Fruit fly (Drosophila melanogaster) whole organism, prepupa: ENCODE measurements around the gene Nepl12.

Experiments used
- Blimp-1 ChIP-seq: fragments of 200-800 bp; sonication (Bioruptor generic); optimal IDR thresholded peaks from 3 replicates; lab custom pipeline; 2017; ENCODE audit warnings: missing biosample characterization, missing genetic modification characterization, mild to moderate bottlenecking, moderate library complexity, missing genetic modification reagents
- CG10631 ChIP-seq: fragments of 200-800 bp; sonication (Bioruptor generic); optimal IDR thresholded peaks from 2 replicates; lab custom pipeline; 2016; ENCODE audit warnings: missing biosample characterization, missing genetic modification characterization
- CG10669 ChIP-seq: fragments of 200-800 bp; sonication (Bioruptor generic); optimal IDR thresholded peaks from 3 replicates; lab custom pipeline; 2018; ENCODE audit warnings: missing biosample characterization, mild to moderate bottlenecking, missing genetic modification characterization, moderate library complexity
- CG11294 ChIP-seq: fragments of 200-800 bp; sonication (Bioruptor generic); IDR thresholded peaks from 2 replicates; pipeline ENCODE4 v1.3.6; 2022; ENCODE audit warnings: missing biosample characterization, missing genetic modification characterization
- CG11902 ChIP-seq: fragments of 200-800 bp; sonication (Bioruptor generic); optimal IDR thresholded peaks from 3 replicates; lab custom pipeline; 2016; ENCODE audit warnings: missing biosample characterization, missing genetic modification characterization
- CG1621 ChIP-seq: fragments of 200-800 bp; sonication (Bioruptor generic); optimal IDR thresholded peaks from 3 replicates; lab custom pipeline; 2018; ENCODE audit warnings: missing biosample characterization, mild to moderate bottlenecking, missing genetic modification characterization
- CG31627 ChIP-seq: fragments of 200-800 bp; sonication (Bioruptor generic); optimal IDR thresholded peaks from 3 replicates; lab custom pipeline; 2016; ENCODE audit warnings: missing biosample characterization, missing genetic modification characterization
- CG32006 ChIP-seq: fragments of 200-800 bp; sonication (Bioruptor generic); optimal IDR thresholded peaks from 3 replicates; lab custom pipeline; 2017; ENCODE audit warnings: missing biosample characterization, mild to moderate bottlenecking, missing genetic modification characterization
- CG34406 ChIP-seq: fragments of 200-800 bp; sonication (Bioruptor generic); optimal IDR thresholded peaks from 3 replicates; lab custom pipeline; 2016; ENCODE audit warnings: missing biosample characterization, missing genetic modification characterization
- CG3919 ChIP-seq: fragments of 200-800 bp; sonication (Bioruptor generic); optimal IDR thresholded peaks from 3 replicates; lab custom pipeline; 2016; ENCODE audit warnings: missing biosample characterization, missing genetic modification characterization
- CG4318 ChIP-seq: fragments of 200-800 bp; sonication (Bioruptor generic); optimal IDR thresholded peaks from 3 replicates; lab custom pipeline; 2017; ENCODE audit warnings: missing biosample characterization, mild to moderate bottlenecking, missing genetic modification characterization
- CG6276 ChIP-seq: fragments of 200-800 bp; sonication (Bioruptor generic); optimal IDR thresholded peaks from 2 replicates; lab custom pipeline; 2017; ENCODE audit warnings: missing biosample characterization, mild to moderate bottlenecking, missing genetic modification characterization
- CG6792 ChIP-seq: fragments of 200-800 bp; sonication (Bioruptor generic); optimal IDR thresholded peaks from 3 replicates; lab custom pipeline; 2016; ENCODE audit warnings: missing biosample characterization, missing genetic modification characterization
- CG6808 ChIP-seq: fragments of 200-800 bp; sonication (Bioruptor generic); optimal IDR thresholded peaks from 3 replicates; lab custom pipeline; 2017; ENCODE audit warnings: missing biosample characterization, missing genetic modification characterization, mild to moderate bottlenecking, moderate library complexity, missing genetic modification reagents
- CG6854 ChIP-seq: fragments of 200-800 bp; sonication (Bioruptor generic); optimal IDR thresholded peaks from 2 replicates; lab custom pipeline; 2017; ENCODE audit warnings: missing biosample characterization, mild to moderate bottlenecking, missing genetic modification characterization
- CG8119 ChIP-seq: fragments of 200-800 bp; sonication (Bioruptor generic); IDR thresholded peaks from 3 replicates; pipeline ENCODE4 v1.3.6; 2022; ENCODE audit warnings: missing biosample characterization, missing genetic modification characterization
- CG8319 ChIP-seq: fragments of 200-800 bp; sonication (Bioruptor generic); optimal IDR thresholded peaks from 3 replicates; lab custom pipeline; 2016; ENCODE audit warnings: missing biosample characterization, missing genetic modification characterization
- CG8632 ChIP-seq: fragments of 200-800 bp; sonication (Bioruptor generic); optimal IDR thresholded peaks from 3 replicates; lab custom pipeline; 2016; ENCODE audit warnings: missing biosample characterization, missing genetic modification characterization
- CG9139 ChIP-seq: fragments of 200-800 bp; sonication (Bioruptor generic); optimal IDR thresholded peaks from 3 replicates; lab custom pipeline; 2017; ENCODE audit warnings: missing biosample characterization, mild to moderate bottlenecking, missing genetic modification characterization
- Eip75B ChIP-seq: fragments of 200-800 bp; sonication (Bioruptor generic); optimal IDR thresholded peaks from 3 replicates; lab custom pipeline; 2016; ENCODE audit warnings: missing biosample characterization, missing genetic modification characterization
- Eip78C ChIP-seq: fragments of 200-800 bp; sonication (Bioruptor generic); peaks from one replicate; lab custom pipeline; 2016; ENCODE audit warnings: missing biosample characterization, missing genetic modification characterization
- Ets21C ChIP-seq: fragments of 200-800 bp; sonication (Bioruptor generic); optimal IDR thresholded peaks from 3 replicates; lab custom pipeline; 2016; ENCODE audit warnings: missing biosample characterization, missing genetic modification characterization
- Ets96B ChIP-seq: fragments of 200-800 bp; optimal IDR thresholded peaks from 2 replicates; lab custom pipeline; 2019; ENCODE audit warnings: missing biosample characterization, mild to moderate bottlenecking, missing genetic modification characterization, moderate library complexity
- Gug ChIP-seq: fragments of 200-800 bp; sonication (Bioruptor generic); IDR thresholded peaks from 2 replicates; pipeline ENCODE4 v1.3.6; 2022; ENCODE audit warnings: missing biosample characterization, missing genetic modification characterization
- Hr38 ChIP-seq: sonication (Bioruptor generic); optimal IDR thresholded peaks from 2 replicates; lab custom pipeline; 2016; ENCODE audit warnings: missing biosample characterization, missing genetic modification characterization
- Hr39 ChIP-seq: fragments of 200-800 bp; sonication (Bioruptor generic); optimal IDR thresholded peaks from 2 replicates; lab custom pipeline; 2016; ENCODE audit warnings: missing biosample characterization, missing genetic modification characterization
- Hr4 ChIP-seq: fragments of 200-800 bp; sonication (Bioruptor generic); optimal IDR thresholded peaks from 3 replicates; lab custom pipeline; 2016; ENCODE audit warnings: missing biosample characterization, missing genetic modification characterization
- Met ChIP-seq: fragments of 200-800 bp; sonication (Bioruptor generic); optimal IDR thresholded peaks from 3 replicates; lab custom pipeline; 2016; ENCODE audit warnings: missing biosample characterization, missing genetic modification characterization
- OdsH ChIP-seq: fragments of 200-800 bp; sonication (Bioruptor generic); optimal IDR thresholded peaks from 3 replicates; lab custom pipeline; 2016; ENCODE audit warnings: missing biosample characterization, missing genetic modification characterization
- Smox ChIP-seq: fragments of 200-800 bp; sonication (Bioruptor generic); optimal IDR thresholded peaks from 3 replicates; lab custom pipeline; 2016; ENCODE audit warnings: missing biosample characterization, missing genetic modification characterization
- Sox15 ChIP-seq: fragments of 200-800 bp; sonication (Bioruptor generic); optimal IDR thresholded peaks from 3 replicates; lab custom pipeline; 2016; ENCODE audit warnings: missing biosample characterization, missing genetic modification characterization
- achi ChIP-seq: fragments of 200-800 bp; sonication (Bioruptor generic); optimal IDR thresholded peaks from 3 replicates; lab custom pipeline; 2016; ENCODE audit warnings: missing biosample characterization, missing genetic modification characterization
- acj6 ChIP-seq: fragments of 200-800 bp; sonication (Bioruptor generic); optimal IDR thresholded peaks from 3 replicates; lab custom pipeline; 2016; ENCODE audit warnings: missing biosample characterization, missing genetic modification characterization
- dac ChIP-seq: fragments of 200-800 bp; sonication (Bioruptor generic); optimal IDR thresholded peaks from 2 replicates; lab custom pipeline; 2017; ENCODE audit warnings: missing biosample characterization, mild to moderate bottlenecking, missing genetic modification characterization
- dsx ChIP-seq: fragments of 200-800 bp; optimal IDR thresholded peaks from 3 replicates; lab custom pipeline; 2019; ENCODE audit warnings: missing biosample characterization, mild to moderate bottlenecking, missing genetic modification characterization, moderate library complexity; ENCODE audit not compliant: poor library complexity, severe bottlenecking
- eg ChIP-seq: fragments of 200-800 bp; sonication (Bioruptor generic); IDR thresholded peaks from 3 replicates; pipeline ENCODE4 v1.3.6; 2022; ENCODE audit warnings: missing biosample characterization, missing genetic modification characterization
- esn ChIP-seq: fragments of 200-800 bp; sonication (Bioruptor generic); optimal IDR thresholded peaks from 2 replicates; lab custom pipeline; 2016; ENCODE audit warnings: missing biosample characterization, mild to moderate bottlenecking, missing genetic modification characterization, moderate library complexity
- fd59A ChIP-seq: fragments of 200-800 bp; sonication (Bioruptor generic); optimal IDR thresholded peaks from 2 replicates; lab custom pipeline; 2017; ENCODE audit warnings: missing biosample characterization, mild to moderate bottlenecking, missing genetic modification characterization, missing genetic modification reagents
- fd85E ChIP-seq: fragments of 200-800 bp; sonication (Bioruptor generic); optimal IDR thresholded peaks from 3 replicates; lab custom pipeline; 2016; ENCODE audit warnings: missing biosample characterization, missing genetic modification characterization
- fkh ChIP-seq: fragments of 200-800 bp; sonication (Bioruptor generic); optimal IDR thresholded peaks from 3 replicates; lab custom pipeline; 2017; ENCODE audit warnings: missing biosample characterization, mild to moderate bottlenecking, missing genetic modification characterization, moderate library complexity
- lz ChIP-seq: fragments of 200-800 bp; sonication (Bioruptor generic); optimal IDR thresholded peaks from 3 replicates; lab custom pipeline; 2016; ENCODE audit warnings: missing biosample characterization, missing genetic modification characterization
- net ChIP-seq: fragments of 200-800 bp; sonication (Bioruptor generic); optimal IDR thresholded peaks from 3 replicates; lab custom pipeline; 2016; ENCODE audit warnings: missing biosample characterization, missing genetic modification characterization
- salr ChIP-seq, 2 experiments: fragments of 200-800 bp; sonication (Bioruptor generic); optimal IDR thresholded peaks; 3 replicates each; lab custom pipeline; 2016 to 2018; ENCODE audit warnings: missing biosample characterization in 2 of 2, missing genetic modification characterization in 2 of 2, mild to moderate bottlenecking in 1 of 2
- ss ChIP-seq, 2 experiments: fragments of 200-800 bp; sonication (Bioruptor generic); optimal IDR thresholded peaks; 2 replicates in 1 of 2; 3 replicates in 1 of 2; lab custom pipeline; 2017 to 2018; ENCODE audit warnings: mild to moderate bottlenecking in 2 of 2, missing biosample characterization in 2 of 2, missing genetic modification characterization in 2 of 2, moderate library complexity in 1 of 2
- svp ChIP-seq: fragments of 200-800 bp; sonication (Bioruptor generic); peaks from one replicate; lab custom pipeline; 2016; ENCODE audit warnings: missing biosample characterization, missing genetic modification characterization
- vri ChIP-seq: fragments of 200-800 bp; sonication (Bioruptor generic); optimal IDR thresholded peaks from 3 replicates; lab custom pipeline; 2016; ENCODE audit warnings: missing biosample characterization, mild to moderate bottlenecking, missing genetic modification characterization

The Nepl12 gene

DNA sequence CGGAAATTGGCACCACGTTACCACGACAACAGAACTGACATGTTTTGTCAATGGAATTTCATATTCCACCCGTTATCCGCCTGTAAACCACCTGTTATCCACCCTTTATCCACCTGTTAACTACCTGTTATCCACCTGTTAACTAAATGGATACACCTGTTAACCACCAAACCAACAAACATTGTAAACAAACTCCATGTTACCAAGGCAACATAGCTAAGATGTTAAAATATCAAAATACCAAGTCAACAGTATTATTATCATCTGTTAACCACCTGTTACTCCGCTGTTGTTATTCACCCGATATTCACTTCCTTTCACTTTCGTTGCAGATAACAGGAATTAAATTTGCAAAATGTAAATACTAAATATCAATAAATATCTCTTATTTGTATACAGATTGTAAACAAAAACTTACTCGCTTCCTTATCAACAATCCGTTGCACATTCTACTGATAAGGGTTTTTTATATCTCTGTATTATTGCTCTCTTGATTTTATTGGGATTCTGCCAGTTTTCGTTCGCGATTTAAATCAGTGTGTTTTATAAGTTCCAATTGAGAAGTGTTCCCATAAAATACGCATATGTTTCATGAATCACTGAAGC, at the start of gene Nepl12:
Gene Nepl12 (plus strand): TSS at position 556 of the 606 bp plus-strand sequence.
- no peak for TF ChIP-seq Hr38 (GFP tag; lab: Kevin White, UChicago)
- TF ChIP-seq CG1621 = no peak
- TF ChIP-seq lz = no peak
- no peak for TF ChIP-seq fd85E (GFP tag; lab: Kevin White, UChicago)
- TF ChIP-seq achi = peak; percentile 8
- no peak for TF ChIP-seq Eip75B
- TF ChIP-seq OdsH (GFP tag; lab: Kevin White, UChicago) = no peak
- no peak for TF ChIP-seq Hr39
- no peak for TF ChIP-seq CG10631
- no peak for TF ChIP-seq fkh (GFP tag; lab: Kevin White, UChicago)
- TF ChIP-seq CG34406 (GFP tag; lab: Kevin White, UChicago) = peak; percentile 9
- TF ChIP-seq Met (GFP tag; lab: Kevin White, UChicago) = no peak
- peak; percentile 12 for TF ChIP-seq CG6792 (GFP tag; lab: Kevin White, UChicago)
- TF ChIP-seq CG8319 (GFP tag; lab: Kevin White, UChicago) = peak; percentile 18
- peak; percentile 27 for TF ChIP-seq CG8632 (GFP tag; lab: Kevin White, UChicago)
- peak in 1 of 2 experiments; percentile 22 for TF ChIP-seq salr (GFP tag; optimal IDR thresholded peaks at IDR 0.05; lab: Kevin White, UChicago)
- peak; percentile 19 for TF ChIP-seq CG11902 (GFP tag; lab: Kevin White, UChicago)

DNA sequence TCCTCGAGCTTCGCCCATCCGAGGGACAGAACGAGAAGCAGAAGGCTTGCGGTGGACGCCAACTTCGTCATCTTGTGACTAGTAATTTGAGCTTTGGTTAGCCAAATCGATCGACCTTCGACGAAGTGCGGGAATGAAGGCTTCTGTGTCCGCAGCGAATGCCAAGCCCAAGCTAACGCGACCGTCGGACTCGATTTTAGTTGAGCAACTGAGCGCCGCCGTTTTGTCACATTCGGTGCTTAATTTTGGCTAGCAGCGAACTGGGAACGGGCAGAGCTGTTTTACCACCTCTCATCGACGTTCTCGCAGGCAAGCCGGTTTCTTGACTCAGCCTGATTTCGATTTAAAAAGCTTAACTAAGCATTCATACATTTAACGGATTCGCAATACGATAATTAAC, 49.1 kb upstream of the Nepl12 start:
- TF ChIP-seq Eip78C (peak; percentile 14), CG6854 (peak; percentile 6), CG10631 (no peak)

DNA sequence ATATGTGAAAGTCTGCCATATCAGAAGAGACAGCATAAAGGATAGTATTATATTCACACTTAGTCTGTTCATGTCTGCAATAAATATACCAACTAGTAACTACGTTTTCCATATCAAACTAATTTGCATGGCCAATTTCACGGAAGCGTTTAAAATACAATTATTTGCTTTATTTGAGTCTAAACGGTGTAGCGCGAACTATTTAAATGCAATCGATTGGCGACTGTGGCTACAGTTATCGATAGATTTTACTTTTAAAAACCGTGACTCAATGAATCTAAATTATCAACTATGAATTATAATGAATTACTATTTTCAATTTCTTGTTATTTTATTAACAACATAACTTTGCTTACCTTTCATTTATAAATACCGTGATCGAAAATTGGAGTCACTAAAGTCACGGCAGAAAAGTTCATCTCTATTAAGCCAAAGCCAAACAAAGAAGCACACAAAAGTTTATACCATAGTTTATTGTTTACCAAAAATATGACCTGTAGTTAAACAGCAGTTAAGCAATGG, 48.4 kb upstream of the Nepl12 start, which contains the start of the genes CG9427 and CG8319:
Gene CG9427 (minus strand): TSS at position 51 of the 522 bp plus-strand sequence.
Gene CG8319 (plus strand): TSS at position 442 of the 522 bp plus-strand sequence.
- no peak for TF ChIP-seq Gug
- TF ChIP-seq CG9139 = no peak
- TF ChIP-seq CG8319 (GFP tag; lab: Kevin White, UChicago) = no peak
- TF ChIP-seq CG6808 (GFP tag; lab: Kevin White, UChicago) = no peak
- TF ChIP-seq CG34406 (GFP tag; lab: Kevin White, UChicago) = peak; percentile 21
- TF ChIP-seq CG8119 (GFP tag; lab: Robert Waterston, UW) = no peak
- TF ChIP-seq fd59A (GFP tag; lab: Kevin White, UChicago) = no peak
- no peak for TF ChIP-seq Blimp-1
- peak; percentile 55 for TF ChIP-seq Hr39
- TF ChIP-seq CG4318 = no peak
- TF ChIP-seq dac = no peak
- TF ChIP-seq svp = no peak
- peak; percentile 16 for TF ChIP-seq vri
- TF ChIP-seq dsx (GFP tag; lab: Kevin White, UChicago) = no peak
- peak; percentile 66 for TF ChIP-seq Eip75B
- TF ChIP-seq CG6276 (GFP tag; lab: Kevin White, UChicago) = no peak
- TF ChIP-seq Ets96B (tag; lab: Kevin White, UChicago) = peak; percentile 25
- TF ChIP-seq CG3919 (GFP tag; lab: Kevin White, UChicago) = peak; percentile 52
- 0 out of 3 replicates have a peak, but pooled peaks have one; percentile 29 for TF ChIP-seq eg
- TF ChIP-seq Ets21C = no peak
- TF ChIP-seq CG8632 (GFP tag; lab: Kevin White, UChicago) = no peak
- TF ChIP-seq fd85E (GFP tag; lab: Kevin White, UChicago) = no peak
- no peak for TF ChIP-seq Sox15 (GFP tag; lab: Kevin White, UChicago)
- TF ChIP-seq OdsH (GFP tag; lab: Kevin White, UChicago) = peak; percentile 53
- TF ChIP-seq Eip78C = peak; percentile 89
- TF ChIP-seq CG31627 (GFP tag; lab: Kevin White, UChicago) = peak; percentile 70
- TF ChIP-seq CG32006 (GFP tag; lab: Kevin White, UChicago) = no peak
- TF ChIP-seq esn (GFP tag; lab: Kevin White, UChicago) = peak; percentile 80
- peak; percentile 66 for TF ChIP-seq Smox (GFP tag; lab: Kevin White, UChicago)
- no peak for TF ChIP-seq acj6 (GFP tag; lab: Kevin White, UChicago)
- TF ChIP-seq Hr4 = no peak
- TF ChIP-seq CG11294 (GFP tag; lab: Robert Waterston, UW) = no peak
- no peak for TF ChIP-seq ss (GFP tag; optimal IDR thresholded peaks at IDR 0.05; lab: Kevin White, UChicago)
- no peak for TF ChIP-seq net
- no peak for TF ChIP-seq CG10669 (GFP tag; lab: Kevin White, UChicago)
- TF ChIP-seq CG10631 = peak; percentile 63
